Worm (Caenorhabditis elegans): ENCODE measurements around the gene D1022.5.

ce11 chrII:7408192-7408591 is 50.4 kb downstream of the D1022.5 start, which contains the start of gene srd-55:
- TF ChIP-seq sox-2 (GFP tag; IDR thresholded peaks at IDR 0.05) (no peak), ceh-2 (tag; optimal IDR thresholded peaks at IDR 0.05) (no peak), sdc-2 (tag; optimal IDR thresholded peaks at IDR 0.05) (no peak), dve-1 (tag; optimal IDR thresholded peaks at IDR 0.05) (no peak)

Data from whole organism, late embryonic.